Worm (Caenorhabditis elegans) whole organism, L4/young adult: ENCODE results near the gene pkn-1.

Source experiments
- W03F9.2 ChIP-seq: fragments of 150-350 bp; optimal IDR thresholded peaks from 2 replicates; lab custom pipeline; 2014; ENCODE audit warnings: missing biosample characterization, missing genetic modification characterization
- dao-5 ChIP-seq: sonication (generic microtip); optimal IDR thresholded peaks from 2 replicates; lab custom pipeline; 2016; ENCODE audit warnings: missing genotype, missing genetic modification characterization, moderate library complexity, missing compliant biosample characterization
- him-1 ChIP-seq: sonication (generic microtip); optimal IDR thresholded peaks from 2 replicates; lab custom pipeline; 2016; ENCODE audit warnings: missing genotype, missing genetic modification reagents, missing genetic modification characterization, missing compliant biosample characterization

pkn-1 gene

DNA sequence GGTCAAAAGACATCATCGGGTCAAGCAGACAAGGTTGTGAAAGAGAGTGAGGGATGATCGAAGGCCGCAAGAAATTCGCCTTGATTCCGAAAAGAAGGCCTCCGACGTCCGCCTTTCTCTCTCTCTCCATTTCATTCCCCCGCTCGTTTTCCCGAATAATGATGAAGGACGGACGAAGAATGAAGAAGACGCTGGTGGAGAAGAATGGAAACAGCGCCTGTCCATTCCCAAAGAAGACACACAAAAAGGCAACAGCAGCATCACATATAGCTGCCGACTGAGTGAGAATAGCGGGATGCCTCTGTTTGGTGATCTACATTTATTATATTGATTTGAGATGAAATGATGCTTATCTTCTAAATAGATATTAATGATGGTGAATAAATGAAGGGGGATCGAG is 32.2 kb downstream of the pkn-1 start:
- TF ChIP-seq dao-5, result no peak
- TF ChIP-seq W03F9.2 (tag; lab: Kevin White, UChicago), result no peak
- TF ChIP-seq him-1 (tag; lab: Kevin White, UChicago), result no peak

DNA sequence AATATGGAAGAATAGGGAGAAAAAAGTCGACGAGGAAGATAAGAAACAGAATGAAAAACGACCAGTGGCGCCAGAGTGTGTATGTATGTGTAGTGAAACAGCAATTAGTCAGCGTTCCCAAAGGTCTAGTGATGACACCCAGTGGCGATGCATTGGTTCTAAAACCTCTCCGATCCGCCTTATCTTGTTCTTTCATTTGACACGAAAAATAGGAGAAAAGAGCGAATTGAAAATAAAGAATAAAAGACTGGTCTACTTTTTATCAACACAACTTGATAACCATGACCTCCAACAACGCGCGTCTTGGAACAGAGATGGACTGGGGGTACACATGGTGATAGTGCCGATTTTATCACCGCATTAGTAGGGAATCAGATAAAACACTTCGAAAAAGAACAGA is 33.8 kb downstream of the pkn-1 start:
- no peak for TF ChIP-seq W03F9.2 (tag; lab: Kevin White, UChicago)
- no peak for TF ChIP-seq dao-5
- no peak for TF ChIP-seq him-1 (tag; lab: Kevin White, UChicago)

DNA sequence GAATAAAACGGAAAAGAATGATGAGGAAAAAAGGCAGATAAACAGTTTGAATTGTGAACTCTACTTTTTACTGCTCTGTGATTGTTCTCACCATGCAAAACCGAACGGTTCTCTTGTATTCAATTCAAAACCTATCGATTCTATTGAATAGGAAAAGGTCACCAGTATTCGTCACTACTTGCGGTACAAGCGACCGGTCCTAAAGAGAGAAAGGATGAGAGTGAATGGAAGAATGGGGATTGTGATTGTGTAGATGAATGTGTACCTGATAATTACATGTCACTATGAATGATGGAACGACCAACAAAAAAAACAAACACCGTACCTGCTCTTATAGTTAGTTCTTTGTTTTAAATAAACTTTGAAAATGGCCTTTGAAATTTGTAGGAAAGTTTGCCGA is 35.7 kb downstream of the pkn-1 start:
- TF ChIP-seq dao-5 (no peak), him-1 (tag; lab: Kevin White, UChicago) (no peak), W03F9.2 (tag; lab: Kevin White, UChicago) (no peak)

DNA sequence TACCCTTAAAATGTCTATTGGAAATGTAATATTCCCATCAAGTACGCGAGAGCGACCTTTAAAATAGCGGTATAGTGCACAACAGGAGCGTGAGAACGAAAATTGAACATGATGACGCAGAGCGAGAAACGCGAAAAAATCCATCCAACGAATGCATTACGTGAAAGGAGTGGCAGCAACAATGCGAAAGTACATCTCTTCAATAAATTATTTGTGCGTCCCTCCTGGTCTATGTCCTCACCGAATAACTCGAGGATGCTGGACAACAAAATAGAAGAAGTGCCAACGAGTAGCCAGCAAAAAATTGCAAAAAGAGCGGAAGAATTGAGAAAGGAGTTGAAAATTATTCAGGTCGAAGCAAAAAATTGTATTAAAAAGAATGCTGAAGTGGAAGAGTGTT is 36.8 kb downstream of the pkn-1 start:
- TF ChIP-seq him-1 (tag; lab: Kevin White, UChicago) (no peak), W03F9.2 (tag; lab: Kevin White, UChicago) (no peak), dao-5 (no peak)

DNA sequence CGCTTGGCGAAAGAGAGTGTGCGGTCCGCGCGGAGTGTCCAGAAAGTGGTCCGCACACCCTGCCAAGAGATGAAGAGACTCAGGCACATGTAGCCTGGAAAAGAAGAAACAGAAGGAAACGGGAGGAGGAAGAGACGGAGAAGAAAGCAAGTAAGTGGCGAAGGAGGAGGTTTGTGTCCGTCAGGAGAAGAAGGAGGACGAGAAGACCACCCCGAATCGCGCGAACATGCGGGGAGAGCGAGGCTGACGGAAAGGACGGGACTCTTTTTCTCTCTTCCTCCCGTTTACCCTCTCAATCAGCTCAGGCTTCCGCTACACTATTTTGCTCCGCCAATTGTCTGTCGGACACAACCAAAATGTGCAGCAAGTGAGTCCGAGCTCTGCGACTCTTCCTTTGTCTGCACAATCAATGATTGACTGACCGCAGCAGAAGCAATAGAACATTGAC is 38.5 kb downstream of the pkn-1 start:
- TF ChIP-seq dao-5 (no peak), him-1 (tag; lab: Kevin White, UChicago) (peak; percentile 64)

DNA sequence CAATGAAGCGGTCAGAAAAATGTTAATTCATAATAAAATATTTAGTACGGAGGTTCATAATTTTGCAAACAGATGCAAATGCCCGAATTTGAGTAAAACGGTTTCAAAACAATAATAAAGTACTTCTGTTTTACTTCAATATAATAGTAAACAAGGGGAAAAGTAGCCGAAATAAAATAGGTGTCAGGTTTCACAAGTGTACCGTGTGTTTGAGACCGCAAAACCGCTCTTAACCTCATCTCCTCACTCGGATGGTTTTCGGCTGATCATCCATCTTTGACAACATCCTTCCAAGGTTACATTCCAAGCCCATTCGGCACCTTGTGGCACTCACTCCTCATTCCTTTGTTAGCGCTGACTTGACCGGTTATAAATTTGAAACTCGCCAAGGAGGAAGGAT is 40.4 kb downstream of the pkn-1 start:
- TF ChIP-seq W03F9.2 (tag; lab: Kevin White, UChicago), result no peak
- no peak for TF ChIP-seq dao-5
- no peak for TF ChIP-seq him-1 (tag; lab: Kevin White, UChicago)

DNA sequence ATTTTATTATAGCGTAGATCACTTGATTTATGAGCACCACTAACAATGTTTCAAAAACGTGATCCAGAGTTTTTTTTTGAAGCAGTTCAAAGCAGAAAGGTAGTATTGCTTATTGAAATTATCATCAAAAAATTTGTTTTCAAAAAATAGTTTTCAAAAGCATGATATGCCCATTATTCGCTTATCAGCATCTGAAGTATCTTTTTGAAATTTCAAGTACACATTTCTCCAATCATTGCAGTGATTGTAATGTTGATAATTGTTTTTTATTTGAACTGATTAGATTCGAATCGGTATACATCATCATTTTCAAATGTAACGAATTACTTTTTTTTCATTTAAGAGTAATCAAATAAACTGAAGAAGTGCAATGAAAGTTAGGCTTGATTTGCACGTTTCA is 43.7 kb downstream of the pkn-1 start:
- TF ChIP-seq him-1 (tag; lab: Kevin White, UChicago) (no peak), dao-5 (no peak), W03F9.2 (tag; lab: Kevin White, UChicago) (no peak)

DNA sequence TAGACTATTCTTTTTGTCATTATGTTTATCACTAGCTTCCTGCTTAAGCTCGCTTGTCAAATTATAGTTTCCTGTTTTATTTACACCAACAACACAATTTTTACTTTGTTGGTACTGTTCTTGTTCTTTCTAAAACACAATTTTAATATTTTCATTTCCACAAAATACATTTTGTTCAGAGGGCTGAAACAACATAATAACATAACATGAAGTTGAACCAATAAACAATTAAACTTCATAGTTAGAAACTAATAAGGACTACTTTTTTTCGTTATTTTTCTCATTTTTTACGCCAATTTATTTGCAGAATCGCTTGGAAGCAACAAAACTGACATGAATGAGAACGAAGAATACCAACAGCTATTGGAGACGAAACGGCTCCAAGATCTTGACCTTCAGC is 46.8 kb downstream of the pkn-1 start, which contains the start of gene C39B10.3:
TSS of gene C39B10.3 (plus strand) at position 301 of the 400 bp plus-strand sequence.
- TF ChIP-seq dao-5 (no peak), W03F9.2 (tag; lab: Kevin White, UChicago) (no peak), him-1 (tag; lab: Kevin White, UChicago) (no peak)

DNA sequence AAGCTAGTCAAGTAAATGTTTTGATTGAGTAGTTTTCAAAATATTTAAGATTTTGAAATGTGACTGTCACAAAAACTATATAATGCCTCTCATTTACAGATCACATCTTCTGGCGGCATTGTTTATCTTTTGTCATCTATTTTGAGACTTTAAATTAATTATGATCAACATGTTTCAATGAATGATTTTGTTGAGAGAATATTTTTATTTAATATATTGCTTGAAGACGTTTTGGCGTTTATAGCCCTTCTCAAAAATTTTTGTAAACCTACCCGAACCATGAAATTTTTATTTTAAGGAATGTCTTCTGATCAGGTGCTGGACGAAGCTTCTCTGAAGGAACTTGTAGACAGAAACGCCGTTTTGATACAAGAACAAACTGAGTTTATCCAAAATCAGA is 47.7 kb downstream of the pkn-1 start, which contains the start of gene C39B10.4:
TSS of gene C39B10.4 (plus strand) at position 301 of the 400 bp plus-strand sequence.
- TF ChIP-seq W03F9.2 (tag; lab: Kevin White, UChicago) (no peak), dao-5 (no peak), him-1 (tag; lab: Kevin White, UChicago) (no peak)

DNA sequence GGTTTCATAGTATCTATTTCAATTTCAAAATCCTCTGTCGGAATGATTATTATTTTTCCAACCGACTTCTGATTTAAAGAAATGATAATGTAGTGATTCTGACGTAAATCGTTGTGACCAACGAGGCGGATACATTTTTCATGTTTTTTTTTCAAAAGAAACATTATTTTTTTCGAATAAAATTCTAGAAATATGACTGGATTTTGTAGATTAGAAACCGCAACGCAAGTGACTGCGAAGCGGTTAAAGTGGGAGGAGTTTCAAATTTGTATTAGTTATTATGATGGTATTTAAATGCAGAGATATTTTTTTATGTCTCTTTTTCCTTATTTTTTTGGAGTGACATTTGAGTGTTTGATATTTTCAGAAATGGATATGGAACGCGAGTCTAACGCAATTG is 49.9 kb downstream of the pkn-1 start, which contains the start of gene C39B10.5:
TSS of gene C39B10.5 (plus strand) at position 362 of the 400 bp plus-strand sequence.
- TF ChIP-seq dao-5 (no peak), him-1 (tag; lab: Kevin White, UChicago) (no peak), W03F9.2 (tag; lab: Kevin White, UChicago) (no peak)
